Worm (Caenorhabditis elegans) whole organism, midembryonic: ENCODE data around the gene ccnk-1.

Experiments
- flt-1 ChIP-seq: fragments of 200-800 bp; sonication (Bioruptor generic); IDR thresholded peaks from 2 replicates; pipeline ENCODE4 v1.3.6; 2022; ENCODE audit warnings: missing genetic modification characterization, missing compliant biosample characterization
- klf-2 ChIP-seq: fragments of 200-800 bp; sonication (Bioruptor generic); conservative IDR thresholded peaks from 2 replicates; pipeline ENCODE4 v1.3.6; 2022; ENCODE audit warnings: missing genetic modification reagents, missing genetic modification characterization, missing compliant biosample characterization

ce11 chrV:14648825-14649224, 36.5 kb downstream of the ccnk-1 start:
- TF ChIP-seq klf-2 (no peak), flt-1 (GFP tag; lab: Robert Waterston, UW) (no peak)
